Fruit fly (Drosophila melanogaster) whole organism, pupa: ENCODE measurements around the gene ftz.

Experiments
- CG10348 ChIP-seq: fragments of 200-800 bp; sonication (Bioruptor generic); IDR thresholded peaks from 2 replicates; pipeline ENCODE4 v1.3.6; 2022; ENCODE audit warnings: missing biosample characterization, missing genetic modification characterization
- CG12605 ChIP-seq: fragments of 200-800 bp; sonication (Bioruptor generic); IDR thresholded peaks from 2 replicates; pipeline ENCODE4 v1.3.6; 2022; ENCODE audit warnings: missing biosample characterization, missing genetic modification characterization
- CG13204 ChIP-seq: fragments of 200-800 bp; sonication (Bioruptor generic); optimal IDR thresholded peaks from 2 replicates; lab custom pipeline; 2018; ENCODE audit warnings: missing biosample characterization, mild to moderate bottlenecking, missing genetic modification characterization, moderate library complexity
- CG14655 ChIP-seq: fragments of 200-800 bp; sonication (Bioruptor generic); optimal IDR thresholded peaks from 3 replicates; lab custom pipeline; 2017; ENCODE audit warnings: mild to moderate bottlenecking, missing biosample characterization, missing genetic modification reagents, missing genetic modification characterization
- CG15710 ChIP-seq: fragments of 200-800 bp; sonication (Bioruptor generic); optimal IDR thresholded peaks from 2 replicates; lab custom pipeline; 2018; ENCODE audit warnings: missing biosample characterization, mild to moderate bottlenecking, missing genetic modification characterization, moderate library complexity
- CG17806 ChIP-seq: fragments of 200-800 bp; sonication (Bioruptor generic); optimal IDR thresholded peaks from 2 replicates; lab custom pipeline; 2018; ENCODE audit warnings: missing biosample characterization, mild to moderate bottlenecking, missing genetic modification characterization, moderate library complexity
- CG32121 ChIP-seq: fragments of 200-800 bp; sonication (Bioruptor generic); IDR thresholded peaks from 2 replicates; pipeline ENCODE4 v1.3.6; 2022; ENCODE audit warnings: missing biosample characterization, missing genetic modification characterization
- CG34367 ChIP-seq: fragments of 200-800 bp; sonication (Bioruptor generic); optimal IDR thresholded peaks from 2 replicates; lab custom pipeline; 2018; ENCODE audit warnings: missing biosample characterization, mild to moderate bottlenecking, missing genetic modification characterization
- CG4496 ChIP-seq: fragments of 200-800 bp; sonication (Bioruptor generic); IDR thresholded peaks from 3 replicates; pipeline ENCODE4 v1.3.6; 2022; ENCODE audit warnings: missing biosample characterization, missing genetic modification characterization
- CG8159 ChIP-seq: fragments of 200-800 bp; sonication (Bioruptor generic); optimal IDR thresholded peaks from 3 replicates; lab custom pipeline; 2018; ENCODE audit warnings: missing biosample characterization, mild to moderate bottlenecking, missing genetic modification characterization, moderate library complexity
- CG8301 ChIP-seq: fragments of 200-800 bp; sonication (Bioruptor generic); optimal IDR thresholded peaks from 2 replicates; lab custom pipeline; 2018; ENCODE audit warnings: missing biosample characterization, mild to moderate bottlenecking, missing genetic modification characterization
- CG9948 ChIP-seq: fragments of 200-800 bp; sonication (Bioruptor generic); optimal IDR thresholded peaks from 2 replicates; lab custom pipeline; 2018; ENCODE audit warnings: missing biosample characterization, mild to moderate bottlenecking, missing genetic modification characterization, moderate library complexity
- D1 ChIP-seq: fragments of 200-800 bp; sonication (Bioruptor generic); optimal IDR thresholded peaks from 2 replicates; lab custom pipeline; 2018; ENCODE audit warnings: missing biosample characterization, mild to moderate bottlenecking, missing genetic modification characterization, moderate library complexity
- EcR ChIP-seq: fragments of 200-800 bp; sonication (Bioruptor generic); optimal IDR thresholded peaks from 3 replicates; lab custom pipeline; 2019; ENCODE audit warnings: missing biosample characterization, missing genetic modification characterization, mild to moderate bottlenecking, moderate library complexity, missing genetic modification reagents
- Ets98B ChIP-seq: fragments of 200-800 bp; sonication (Bioruptor generic); IDR thresholded peaks from 2 replicates; pipeline ENCODE4 v1.3.6; 2022; ENCODE audit warnings: missing biosample characterization, missing genetic modification characterization
- Pif1A ChIP-seq: fragments of 200-800 bp; sonication (Bioruptor generic); optimal IDR thresholded peaks from 3 replicates; lab custom pipeline; 2016; ENCODE audit warnings: missing biosample characterization, missing genetic modification characterization
- Pif1B ChIP-seq: fragments of 200-800 bp; sonication (Bioruptor generic); optimal IDR thresholded peaks from 3 replicates; lab custom pipeline; 2016; ENCODE audit warnings: missing biosample characterization, missing genetic modification characterization
- Snoo ChIP-seq: fragments of 200-800 bp; sonication (Bioruptor generic); optimal IDR thresholded peaks from 3 replicates; lab custom pipeline; 2017; ENCODE audit warnings: missing biosample characterization, mild to moderate bottlenecking, missing genetic modification characterization, inconsistent platforms
- fd96Ca ChIP-seq: fragments of 200-800 bp; sonication (Bioruptor generic); IDR thresholded peaks from 3 replicates; pipeline ENCODE4 v1.3.6; 2022; ENCODE audit warnings: missing biosample characterization, missing genetic modification characterization
- gl ChIP-seq: fragments of 200-800 bp; sonication (Bioruptor generic); optimal IDR thresholded peaks from 2 replicates; lab custom pipeline; 2018; ENCODE audit warnings: missing biosample characterization, mild to moderate bottlenecking, missing genetic modification characterization
- rn ChIP-seq: fragments of 200-800 bp; sonication (Bioruptor generic); IDR thresholded peaks from 2 replicates; pipeline ENCODE4 v1.3.6; 2022; ENCODE audit warnings: missing biosample characterization, missing genetic modification characterization

Gene ftz

DNA sequence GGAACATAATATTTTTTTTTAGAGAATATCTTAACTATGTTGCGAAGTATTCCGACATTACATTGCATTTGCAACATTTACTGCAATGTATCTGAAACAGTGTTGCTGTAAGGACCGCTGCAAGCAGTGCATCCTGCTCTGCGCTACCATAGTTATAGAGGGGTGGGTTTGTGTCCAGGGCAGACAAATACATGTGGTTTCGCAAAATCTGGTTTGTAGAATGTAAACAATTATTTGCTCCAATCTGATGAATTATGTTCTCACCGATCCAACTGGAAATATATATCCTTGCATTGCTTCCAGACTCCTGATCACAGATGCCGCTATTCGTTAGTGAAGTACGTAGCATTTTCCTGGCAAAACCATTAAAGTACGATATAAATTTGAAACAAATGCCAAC, 9.8 kb upstream of the ftz start:
- TF ChIP-seq CG13204 (GFP tag; lab: Kevin White, UChicago) (no peak), CG34367 (tag; lab: Kevin White, UChicago) (no peak), CG9948 (tag; lab: Kevin White, UChicago) (no peak), CG8159 (tag; lab: Kevin White, UChicago) (no peak), D1 (tag; lab: Kevin White, UChicago) (peak; percentile 35), CG12605 (GFP tag; lab: Robert Waterston, UW) (no peak)
- TF ChIP-seq, all 21 proteins: peak for 1

- TF ChIP-seq CG12605 (GFP tag; lab: Robert Waterston, UW) (no peak), CG32121 (GFP tag; lab: Robert Waterston, UW) (no peak), EcR (GFP tag; lab: Kevin White, UChicago) (no peak), fd96Ca (GFP tag; lab: Robert Waterston, UW) (no peak), Ets98B (no peak), rn (GFP tag; lab: Robert Waterston, UW) (no peak), Pif1B (GFP tag; lab: Kevin White, UChicago) (no peak), CG14655 (GFP tag; lab: Kevin White, UChicago) (no peak), Pif1A (GFP tag; lab: Kevin White, UChicago) (no peak), CG15710 (tag; lab: Kevin White, UChicago) (no peak), CG34367 (tag; lab: Kevin White, UChicago) (no peak), D1 (tag; lab: Kevin White, UChicago) (no peak), CG4496 (GFP tag; lab: Robert Waterston, UW) (no peak), Snoo (tag; lab: Kevin White, UChicago) (no peak)
These were observed 6.7 kb upstream of the ftz start for dm6 chr3R:6857425-6857824.

DNA sequence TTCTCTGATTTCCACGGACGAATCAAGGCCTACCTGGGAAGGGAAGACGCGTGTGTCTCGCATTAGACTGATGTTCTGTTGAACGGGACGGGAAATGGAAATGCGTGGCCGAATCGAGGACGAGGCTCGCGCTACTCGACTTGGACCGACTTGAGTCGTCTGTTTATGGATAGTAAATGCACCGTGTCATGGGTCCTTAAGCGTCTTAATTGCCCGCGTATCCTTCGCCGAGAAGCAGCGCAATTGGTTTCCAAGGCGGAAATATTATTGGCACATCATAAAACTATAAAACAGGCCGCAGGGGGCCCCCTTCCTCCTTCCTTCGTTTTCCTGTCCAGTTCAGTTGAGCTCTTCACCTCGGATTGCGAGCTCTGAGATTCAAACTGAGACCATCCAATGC, 5.1 kb upstream of the ftz start:
- no peak for TF ChIP-seq CG9948 (tag; lab: Kevin White, UChicago)

dm6 chr3R:6860042-6860441, 4.1 kb upstream of the ftz start:
- TF ChIP-seq Ets98B (no peak), CG9948 (tag; lab: Kevin White, UChicago) (no peak), CG14655 (GFP tag; lab: Kevin White, UChicago) (no peak), Pif1B (GFP tag; lab: Kevin White, UChicago) (no peak), CG15710 (tag; lab: Kevin White, UChicago) (no peak), Pif1A (GFP tag; lab: Kevin White, UChicago) (no peak), fd96Ca (GFP tag; lab: Robert Waterston, UW) (no peak)

dm6 chr3R:6862577-6862976, 1.5 kb upstream of the ftz start:
- no peak for TF ChIP-seq CG9948 (tag; lab: Kevin White, UChicago)
- no peak for TF ChIP-seq CG12605 (GFP tag; lab: Robert Waterston, UW)
- TF ChIP-seq D1 (tag; lab: Kevin White, UChicago), result no peak
- TF ChIP-seq CG17806 (tag; lab: Kevin White, UChicago), result no peak
- no peak for TF ChIP-seq CG8301 (tag; lab: Kevin White, UChicago)
- TF ChIP-seq CG8159 (tag; lab: Kevin White, UChicago), result no peak
- no peak for TF ChIP-seq CG4496 (GFP tag; lab: Robert Waterston, UW)
- no peak for TF ChIP-seq fd96Ca (GFP tag; lab: Robert Waterston, UW)
- TF ChIP-seq CG32121 (GFP tag; lab: Robert Waterston, UW), result no peak
- no peak for TF ChIP-seq gl (tag; lab: Kevin White, UChicago)
- TF ChIP-seq, all 21 proteins: peak for 0

- no peak for TF ChIP-seq Pif1B (GFP tag; lab: Kevin White, UChicago)
- TF ChIP-seq, all 21 proteins: peak for 0
These were observed 4.1 kb downstream of the ftz start for dm6 chr3R:6868212-6868611.

DNA sequence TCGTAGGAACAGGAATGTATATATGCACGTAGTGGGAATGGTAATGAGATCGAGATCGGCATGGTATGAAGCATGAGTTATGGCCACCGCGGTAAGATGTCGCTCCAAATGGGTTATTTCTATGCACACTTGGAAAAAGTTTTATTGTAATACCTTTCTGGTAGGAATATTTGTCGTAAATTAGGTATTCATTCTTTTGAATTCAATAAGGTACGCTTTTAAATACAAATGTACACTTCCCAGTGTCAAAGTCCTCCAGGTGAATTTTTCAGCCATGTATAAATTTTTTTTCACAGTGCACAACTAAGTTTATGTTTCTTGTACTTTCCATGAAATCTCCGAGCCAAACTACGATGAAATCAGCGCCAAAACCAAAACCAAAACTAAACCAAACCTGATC, 5.2 kb downstream of the ftz start:
- no peak for TF ChIP-seq Snoo (tag; lab: Kevin White, UChicago)
- TF ChIP-seq CG14655 (GFP tag; lab: Kevin White, UChicago), result no peak
- TF ChIP-seq CG12605 (GFP tag; lab: Robert Waterston, UW), result no peak
- TF ChIP-seq D1 (tag; lab: Kevin White, UChicago), result no peak
- TF ChIP-seq Pif1B (GFP tag; lab: Kevin White, UChicago), result no peak
- TF ChIP-seq gl (tag; lab: Kevin White, UChicago), result no peak
- TF ChIP-seq Pif1A (GFP tag; lab: Kevin White, UChicago), result no peak
- no peak for TF ChIP-seq CG9948 (tag; lab: Kevin White, UChicago)
- TF ChIP-seq CG8159 (tag; lab: Kevin White, UChicago), result no peak
- no peak for TF ChIP-seq CG32121 (GFP tag; lab: Robert Waterston, UW)
- no peak for TF ChIP-seq CG8301 (tag; lab: Kevin White, UChicago)
- no peak for TF ChIP-seq rn (GFP tag; lab: Robert Waterston, UW)
- no peak for TF ChIP-seq CG10348 (GFP tag; lab: Robert Waterston, UW)
- TF ChIP-seq CG17806 (tag; lab: Kevin White, UChicago), result no peak
- no peak for TF ChIP-seq Ets98B
- no peak for TF ChIP-seq CG4496 (GFP tag; lab: Robert Waterston, UW)
- TF ChIP-seq EcR (GFP tag; lab: Kevin White, UChicago), result no peak
- no peak for TF ChIP-seq CG13204 (GFP tag; lab: Kevin White, UChicago)
- no peak for TF ChIP-seq fd96Ca (GFP tag; lab: Robert Waterston, UW)
- TF ChIP-seq CG34367 (tag; lab: Kevin White, UChicago), result no peak
